Fruit fly (Drosophila melanogaster): Measurements from ENCODE around the gene CG14567.

DNA sequence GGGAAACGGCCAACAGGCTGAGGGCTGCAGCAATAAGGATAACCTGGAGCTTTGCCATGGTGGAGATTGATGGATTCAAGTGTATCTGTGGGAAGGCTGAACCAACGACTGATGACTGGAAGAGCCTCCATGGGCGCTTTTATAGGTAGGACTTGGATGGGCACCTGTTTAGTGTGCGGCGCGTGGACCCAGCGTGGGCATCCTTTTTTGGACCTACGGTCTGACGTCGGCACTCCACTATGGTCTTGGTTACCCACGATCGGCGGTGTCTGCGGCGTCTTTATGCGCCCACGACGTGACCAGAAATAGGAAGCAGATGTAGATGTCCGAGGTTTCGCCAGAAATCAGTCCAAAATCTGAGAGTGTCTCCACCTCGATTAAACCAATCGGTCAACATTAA is 2.0 kb upstream of the CG14567 start, which contains the start of gene CG14566:
- no peak for TF ChIP-seq psq (optimal IDR thresholded peaks at IDR 0.05)
- TF ChIP-seq CG8478 (optimal IDR thresholded peaks at IDR 0.05): no peak
- no peak for TF ChIP-seq pan (optimal IDR thresholded peaks at IDR 0.05)
- TF ChIP-seq usp (GFP tag; optimal IDR thresholded peaks at IDR 0.05): no peak
- TF ChIP-seq Dll (optimal IDR thresholded peaks at IDR 0.05): no peak
- TF ChIP-seq EcR (GFP tag; optimal IDR thresholded peaks at IDR 0.05): no peak
